Worm (Caenorhabditis elegans) whole organism, L4 larva: ENCODE data around the gene nra-4.

Experiments
- F49E8.2 ChIP-seq: sonication (generic microtip); optimal IDR thresholded peaks from 2 replicates; lab custom pipeline; 2016; ENCODE audit warnings: missing compliant biosample characterization, mild to moderate bottlenecking, missing genetic modification characterization, borderline replicate concordance
- T26A8.4 ChIP-seq: fragments of 200-800 bp; sonication (Bioruptor generic); IDR thresholded peaks from 2 replicates; pipeline ENCODE4 v1.3.6; 2022; ENCODE audit warnings: missing genetic modification characterization, missing compliant biosample characterization
- ZK546.5 ChIP-seq, 2 experiments: sonication (generic microtip); optimal IDR thresholded peaks; 2 replicates each; lab custom pipeline; 2017; ENCODE audit warnings: missing biosample characterization in 2 of 2, missing genetic modification characterization in 2 of 2
- aly-2 ChIP-seq: sonication (generic microtip); optimal IDR thresholded peaks from 2 replicates; lab custom pipeline; 2018; ENCODE audit warnings: missing biosample characterization, missing genetic modification characterization
- arid-1 ChIP-seq: fragments of 200-800 bp; sonication (Bioruptor generic); conservative IDR thresholded peaks from 2 replicates; pipeline ENCODE4 v1.3.6; 2022; ENCODE audit warnings: missing genetic modification reagents, missing genetic modification characterization, missing compliant biosample characterization
- ceh-20 ChIP-seq: fragments of 200-800 bp; sonication (Bioruptor generic); IDR thresholded peaks from 2 replicates; pipeline ENCODE4 v1.3.6; 2022; ENCODE audit warnings: missing genetic modification reagents, missing genetic modification characterization, missing compliant biosample characterization
- ceh-62 ChIP-seq: sonication (generic microtip); optimal IDR thresholded peaks from 2 replicates; lab custom pipeline; 2017; ENCODE audit warnings: missing biosample characterization, missing genetic modification characterization
- cey-2 ChIP-seq: sonication (generic microtip); optimal IDR thresholded peaks from 3 replicates; lab custom pipeline; 2017; ENCODE audit warnings: missing genetic modification characterization, mild to moderate bottlenecking, missing compliant biosample characterization, antibody characterized with exemption, borderline replicate concordance; ENCODE audit not compliant: insufficient read depth
- daf-16 ChIP-seq, 3 experiments: sonication (generic microtip); optimal IDR thresholded peaks; 2 replicates each; lab custom pipeline; 2016 to 2017; ENCODE audit warnings: missing genetic modification characterization in 3 of 3, missing genetic modification reagents in 3 of 3, mild to moderate bottlenecking in 2 of 3, missing compliant biosample characterization in 2 of 3, missing biosample characterization in 1 of 3, moderate library complexity in 1 of 3
- dmd-6 ChIP-seq: fragments of 200-800 bp; sonication (Bioruptor generic); IDR thresholded peaks from 2 replicates; pipeline ENCODE4 v1.3.6; 2022; ENCODE audit warnings: missing genetic modification reagents, missing genetic modification characterization, missing compliant biosample characterization
- dmd-9 ChIP-seq: fragments of 200-800 bp; sonication (Bioruptor generic); IDR thresholded peaks from 2 replicates; pipeline ENCODE4 v1.3.6; 2022; ENCODE audit warnings: missing genetic modification reagents, missing genetic modification characterization, missing compliant biosample characterization
- egl-27 ChIP-seq: sonication (generic microtip); optimal IDR thresholded peaks from 3 replicates; lab custom pipeline; 2017; ENCODE audit warnings: missing biosample characterization, missing genetic modification reagents, missing genetic modification characterization
- fkh-10 ChIP-seq: fragments of 150-350 bp; optimal IDR thresholded peaks from 2 replicates; lab custom pipeline; 2014; ENCODE audit warnings: missing biosample characterization, missing genetic modification reagents, missing genetic modification characterization
- hlh-30 ChIP-seq: sonication (generic microtip); optimal IDR thresholded peaks from 2 replicates; lab custom pipeline; 2017; ENCODE audit warnings: antibody characterized with exemption, mild to moderate bottlenecking, missing genetic modification characterization, missing compliant biosample characterization; ENCODE audit not compliant: insufficient read depth
- hmg-1.1 ChIP-seq: fragments of 200-800 bp; sonication (Bioruptor generic); IDR thresholded peaks from 2 replicates; pipeline ENCODE4 v1.3.6; 2022; ENCODE audit warnings: missing genetic modification reagents, missing genetic modification characterization, missing compliant biosample characterization
- lim-7 ChIP-seq: fragments of 200-800 bp; sonication (Bioruptor generic); IDR thresholded peaks from 2 replicates; pipeline ENCODE4 v1.3.6; 2022; ENCODE audit warnings: missing genetic modification characterization, missing compliant biosample characterization
- lin-1 ChIP-seq: fragments of 200-800 bp; sonication (Bioruptor generic); IDR thresholded peaks from 2 replicates; pipeline ENCODE4 v1.3.6; 2022; ENCODE audit warnings: missing genetic modification reagents, missing genetic modification characterization, missing compliant biosample characterization
- lin-15B ChIP-seq: fragments of 150-350 bp; sonication (generic microtip); optimal IDR thresholded peaks from 3 replicates; lab custom pipeline; 2014; ENCODE audit warnings: missing biosample characterization, missing genetic modification characterization
- lin-38 ChIP-seq: fragments of 200-800 bp; sonication (Bioruptor generic); IDR thresholded peaks from 2 replicates; pipeline ENCODE4 v1.3.6; 2022; ENCODE audit warnings: missing genetic modification reagents, missing genetic modification characterization, missing compliant biosample characterization
- lsy-2 ChIP-seq, 2 experiments: fragments of 150-350 bp in 1 of 2; sonication (generic microtip) in 1 of 2; optimal IDR thresholded peaks; 2 replicates each; lab custom pipeline; 2014 to 2017; ENCODE audit warnings: missing biosample characterization in 2 of 2, missing genetic modification characterization in 2 of 2
- madf-5 ChIP-seq, 2 experiments: fragments of 200-800 bp; sonication (Bioruptor generic); IDR thresholded peaks; 2 replicates each; pipeline ENCODE4 v1.3.6; 2022; ENCODE audit warnings: missing compliant biosample characterization in 2 of 2, missing genetic modification characterization in 2 of 2
- mes-2 ChIP-seq: sonication (generic microtip); optimal IDR thresholded peaks from 2 replicates; lab custom pipeline; 2016; ENCODE audit warnings: missing genotype, mild to moderate bottlenecking, missing genetic modification characterization, missing compliant biosample characterization; ENCODE audit not compliant: poor library complexity, severe bottlenecking
- nhr-237 ChIP-seq: sonication (generic microtip); optimal IDR thresholded peaks from 2 replicates; lab custom pipeline; 2017; ENCODE audit warnings: missing biosample characterization, missing genetic modification characterization
- nhr-28 ChIP-seq: fragments of 150-350 bp; optimal IDR thresholded peaks from 2 replicates; lab custom pipeline; 2014; ENCODE audit warnings: missing biosample characterization, missing genetic modification characterization
- nhr-6 ChIP-seq: fragments of 150-350 bp; optimal IDR thresholded peaks from 2 replicates; lab custom pipeline; 2014; ENCODE audit warnings: missing biosample characterization, missing genetic modification characterization
- php-3 ChIP-seq: fragments of 200-800 bp; sonication (Bioruptor generic); IDR thresholded peaks from 2 replicates; pipeline ENCODE4 v1.3.6; 2022; ENCODE audit warnings: missing genetic modification reagents, missing genetic modification characterization, missing compliant biosample characterization
- rbr-2 ChIP-seq: sonication (generic microtip); optimal IDR thresholded peaks from 2 replicates; lab custom pipeline; 2016; ENCODE audit warnings: missing genotype, missing genetic modification characterization, missing compliant biosample characterization
- set-16 ChIP-seq: fragments of 200-800 bp; sonication (Bioruptor generic); IDR thresholded peaks from 2 replicates; pipeline ENCODE4 v1.3.6; 2022; ENCODE audit warnings: missing genetic modification reagents, missing genetic modification characterization, missing compliant biosample characterization
- skn-1 ChIP-seq: fragments of 150-350 bp; optimal IDR thresholded peaks from 2 replicates; lab custom pipeline; 2014; ENCODE audit warnings: missing biosample characterization, missing genetic modification characterization
- tag-97 ChIP-seq: fragments of 200-800 bp; sonication (Bioruptor generic); IDR thresholded peaks from 2 replicates; pipeline ENCODE4 v1.3.6; 2022; ENCODE audit warnings: missing genetic modification characterization, missing compliant biosample characterization
- unc-62 ChIP-seq, 3 experiments: fragments of 150-350 bp in 1 of 3; sonication (generic microtip); optimal IDR thresholded peaks in 2 of 3; peaks in 1 of 3; 1 replicate in 1 of 3; 2 replicates in 2 of 3; lab custom pipeline; 2014 to 2017; ENCODE audit warnings: missing biosample characterization in 3 of 3, missing genetic modification characterization in 3 of 3, missing genetic modification reagents in 3 of 3, missing genotype in 1 of 3
- zfp-2 ChIP-seq: sonication (generic microtip); optimal IDR thresholded peaks from 2 replicates; lab custom pipeline; 2016; ENCODE audit warnings: mild to moderate bottlenecking, missing genetic modification characterization, missing compliant biosample characterization
- zip-2 ChIP-seq: fragments of 150-350 bp; optimal IDR thresholded peaks from 2 replicates; lab custom pipeline; 2014; ENCODE audit warnings: missing biosample characterization, missing genetic modification characterization

nra-4 gene

DNA sequence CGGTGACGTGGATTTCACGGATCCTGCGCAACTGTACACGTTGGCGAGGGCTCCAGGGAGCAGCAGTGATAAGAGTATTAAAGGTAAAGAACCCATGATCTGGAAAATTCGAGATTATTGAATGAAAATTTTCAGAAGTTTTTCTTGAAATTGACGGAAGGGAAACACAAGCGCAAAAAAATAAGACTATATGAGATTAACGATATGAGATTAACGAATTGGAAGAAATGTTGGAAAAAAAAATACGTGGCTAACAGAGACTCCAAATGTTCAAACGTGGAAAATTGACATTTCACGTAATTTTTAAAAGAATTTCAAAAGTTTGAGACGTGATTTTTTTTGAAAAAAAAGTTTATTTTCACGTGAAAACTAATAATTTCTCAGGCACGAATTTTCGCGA lies at the start of gene nra-4:
nra-4 (minus strand) TSS at position 101 of the 400 bp plus-strand sequence.
- TF ChIP-seq lim-7 (GFP tag; lab: Robert Waterston, UW): no peak
- no peak for TF ChIP-seq egl-27 (tag; lab: Kevin White, UChicago)
- TF ChIP-seq lin-38 (GFP tag; lab: Robert Waterston, UW): no peak
- no peak for TF ChIP-seq nhr-28 (tag; lab: Kevin White, UChicago)
- TF ChIP-seq tag-97 (GFP tag; lab: Robert Waterston, UW): no peak
- no peak for TF ChIP-seq skn-1
- TF ChIP-seq lin-15B (tag; lab: Kevin White, UChicago): no peak
- TF ChIP-seq fkh-10 (GFP tag; lab: Kevin White, UChicago): no peak
- no peak for TF ChIP-seq arid-1 (GFP tag; lab: Robert Waterston, UW)
- no peak for TF ChIP-seq ceh-62 (tag; lab: Kevin White, UChicago)
- no peak for TF ChIP-seq F49E8.2 (tag; lab: Kevin White, UChicago)
- TF ChIP-seq dmd-6 (GFP tag; lab: Robert Waterston, UW): no peak
- TF ChIP-seq rbr-2 (tag; lab: Kevin White, UChicago): no peak
- no peak for TF ChIP-seq nhr-6
- no peak for TF ChIP-seq zip-2 (tag; lab: Kevin White, UChicago)
- TF ChIP-seq aly-2 (tag; lab: Kevin White, UChicago): no peak

- TF ChIP-seq zip-2 (tag; lab: Kevin White, UChicago) (no peak), madf-5 (GFP tag; IDR thresholded peaks at IDR 0.05; lab: Robert Waterston, UW) (no peak), daf-16 (GFP tag; optimal IDR thresholded peaks at IDR 0.05; lab: Kevin White, UChicago) (no peak), daf-16 (tag; optimal IDR thresholded peaks at IDR 0.05; lab: Kevin White, UChicago) (no peak)
Measured at ce11 chrV:1092359-1092758, 44.0 kb upstream of the nra-4 start, which contains the start of gene Y50D4B.4. TSS of gene Y50D4B.4 (plus strand) at chrV:1092659.

ce11 chrV:1087983-1088382 lies 39.6 kb upstream of the nra-4 start, which contains the start of gene clec-203:
TSS of gene clec-203 (plus strand) at chrV:1088283.
- TF ChIP-seq rbr-2 (tag; lab: Kevin White, UChicago): no peak
- no peak for TF ChIP-seq ceh-62 (tag; lab: Kevin White, UChicago)
- TF ChIP-seq nhr-237 (tag; lab: Kevin White, UChicago): no peak

DNA sequence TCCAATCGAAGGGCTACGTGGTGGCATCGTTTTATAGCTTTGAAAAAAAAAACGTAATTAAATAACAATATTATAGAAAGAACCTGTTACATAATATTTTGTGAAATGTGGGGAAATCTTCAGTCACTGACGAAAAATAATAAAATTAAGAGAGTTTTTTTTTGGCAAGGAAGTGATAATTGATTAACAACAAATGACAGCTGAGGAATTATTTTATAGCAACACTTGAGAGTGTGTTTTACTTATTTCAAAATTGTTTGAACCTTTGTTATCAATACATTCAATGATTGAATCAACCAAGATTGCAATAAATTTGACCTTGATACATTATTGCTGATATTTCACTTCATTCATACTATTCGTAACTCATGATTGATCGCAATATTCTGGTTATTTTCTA lies 35.6 kb upstream of the nra-4 start, which contains the start of gene Y50D4B.6:
Y50D4B.6 (plus strand) TSS at position 301 of the 400 bp plus-strand sequence.
- TF ChIP-seq lin-1: no peak
- TF ChIP-seq ZK546.5 (tag; optimal IDR thresholded peaks at IDR 0.05; lab: Kevin White, UChicago): no peak

DNA sequence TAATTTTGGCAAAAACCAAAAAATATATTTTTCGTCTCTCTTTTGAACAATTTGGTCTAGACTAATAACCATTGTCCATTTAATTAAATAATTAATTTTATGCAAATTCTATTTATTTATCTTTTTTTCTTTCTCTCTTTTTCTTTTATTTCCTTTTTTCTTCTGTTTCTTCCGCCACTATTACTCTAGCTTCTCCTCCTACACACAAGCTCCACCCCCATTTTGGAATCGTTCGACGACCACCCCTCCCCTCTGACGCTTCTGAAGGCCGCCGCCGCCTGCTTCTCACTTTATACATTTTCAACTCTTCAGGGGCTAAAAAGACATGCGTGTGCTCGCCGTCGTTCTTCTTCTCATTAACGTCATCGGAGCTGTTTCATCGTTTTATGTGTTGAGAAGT lies 26.6 kb upstream of the nra-4 start, which contains the start of gene K10C9.1:
K10C9.1 (plus strand) TSS at position 301 of the 400 bp plus-strand sequence.
- TF ChIP-seq cey-2 (tag; lab: Kevin White, UChicago): no peak
- no peak for TF ChIP-seq hlh-30 (tag; lab: Kevin White, UChicago)
- no peak for TF ChIP-seq mes-2
- no peak for TF ChIP-seq ceh-62 (tag; lab: Kevin White, UChicago)
- no peak for TF ChIP-seq nhr-6
- TF ChIP-seq T26A8.4 (GFP tag; lab: Robert Waterston, UW): no peak
- no peak for TF ChIP-seq dmd-9 (GFP tag; lab: Robert Waterston, UW)
- TF ChIP-seq madf-5 (GFP tag; IDR thresholded peaks at IDR 0.05; lab: Robert Waterston, UW): no peak
- TF ChIP-seq unc-62 (GFP tag; optimal IDR thresholded peaks at IDR 0.05 in 1 of 2; lab: Kevin White, UChicago): no peak
- no peak for TF ChIP-seq unc-62 (tag; optimal IDR thresholded peaks at IDR 0.05; lab: Kevin White, UChicago)

DNA sequence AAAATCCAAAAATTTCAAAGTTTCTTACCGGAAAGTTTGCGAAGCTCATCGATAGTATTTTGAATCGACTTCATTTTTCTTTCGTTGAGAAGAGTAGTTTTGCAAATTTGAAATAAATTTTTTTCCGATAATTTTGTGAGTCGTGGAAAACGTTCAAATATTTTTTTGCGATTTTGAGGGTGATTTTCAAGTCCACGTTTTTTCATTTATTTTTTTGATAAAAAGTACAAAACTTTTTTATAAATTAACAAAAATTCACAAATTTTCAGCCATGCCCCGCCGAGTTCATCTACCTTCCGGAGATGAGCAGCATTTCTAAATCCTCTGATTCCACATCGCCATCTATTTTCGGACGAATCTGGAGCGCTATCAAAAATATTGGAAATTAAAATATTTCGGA lies 19.1 kb upstream of the nra-4 start, which contains the start of gene K10C9.7:
K10C9.7 (minus strand) TSS at position 101 of the 400 bp plus-strand sequence.
- TF ChIP-seq lin-1: no peak
- no peak for TF ChIP-seq hlh-30 (tag; lab: Kevin White, UChicago)
- TF ChIP-seq php-3 (GFP tag; lab: Robert Waterston, UW): no peak
- TF ChIP-seq ceh-20 (GFP tag; lab: Robert Waterston, UW): no peak
- no peak for TF ChIP-seq zfp-2
- no peak for TF ChIP-seq lsy-2 (tag; optimal IDR thresholded peaks at IDR 0.05; lab: Kevin White, UChicago)
- no peak for TF ChIP-seq set-16 (GFP tag; lab: Robert Waterston, UW)
- no peak for TF ChIP-seq aly-2 (tag; lab: Kevin White, UChicago)
- no peak for TF ChIP-seq hmg-1.1
